Fruit fly (Drosophila melanogaster) whole organism, embryonic: ENCODE data around the gene CG3841.

Source experiments
- Aef1 ChIP-seq: fragments of 200-800 bp; sonication (Bioruptor generic); IDR thresholded peaks from 3 replicates; pipeline ENCODE4 v1.3.6; 2022; ENCODE audit warnings: missing biosample characterization, missing genetic modification characterization
- CG10147 ChIP-seq: fragments of 200-800 bp; sonication (Bioruptor generic); optimal IDR thresholded peaks from 2 replicates; lab custom pipeline; 2019; ENCODE audit warnings: missing biosample characterization, mild to moderate bottlenecking, missing genetic modification characterization, moderate library complexity
- CG10565 ChIP-seq: fragments of 200-800 bp; sonication (Bioruptor generic); optimal IDR thresholded peaks from 3 replicates; lab custom pipeline; 2016; ENCODE audit warnings: missing biosample characterization, mild to moderate bottlenecking, missing genetic modification characterization
- CG10959 ChIP-seq: fragments of 200-800 bp; sonication (Bioruptor generic); IDR thresholded peaks from 2 replicates; pipeline ENCODE4 v1.3.6; 2022; ENCODE audit warnings: missing biosample characterization, missing genetic modification characterization
- CG10979 ChIP-seq: fragments of 200-800 bp; sonication (Bioruptor generic); optimal IDR thresholded peaks from 2 replicates; lab custom pipeline; 2018; ENCODE audit warnings: missing biosample characterization, mild to moderate bottlenecking, missing genetic modification characterization, moderate library complexity
- CG11093 ChIP-seq: fragments of 200-800 bp; sonication (Bioruptor generic); IDR thresholded peaks from 3 replicates; pipeline ENCODE4 v1.3.6; 2022; ENCODE audit warnings: missing biosample characterization, missing genetic modification characterization
- CG12071 ChIP-seq: fragments of 200-800 bp; sonication (Bioruptor generic); optimal IDR thresholded peaks from 3 replicates; lab custom pipeline; 2018; ENCODE audit warnings: missing biosample characterization, mild to moderate bottlenecking, missing genetic modification characterization
- CG12219 ChIP-seq: fragments of 200-800 bp; sonication (Bioruptor generic); optimal IDR thresholded peaks from 3 replicates; lab custom pipeline; 2018; ENCODE audit warnings: missing biosample characterization, mild to moderate bottlenecking, missing genetic modification characterization
- CG13775 ChIP-seq: fragments of 200-800 bp; sonication (Bioruptor generic); optimal IDR thresholded peaks from 3 replicates; lab custom pipeline; 2017; ENCODE audit warnings: missing biosample characterization, mild to moderate bottlenecking, missing genetic modification characterization
- CG16779 ChIP-seq: fragments of 200-800 bp; sonication (Bioruptor generic); IDR thresholded peaks from 2 replicates; pipeline ENCODE4 v1.3.6; 2022; ENCODE audit warnings: missing biosample characterization, missing genetic modification characterization
- CG2199 ChIP-seq: fragments of 200-800 bp; sonication (Bioruptor generic); IDR thresholded peaks from 3 replicates; pipeline ENCODE4 v1.3.6; 2022; ENCODE audit warnings: missing biosample characterization, missing genetic modification characterization
- CG2678 ChIP-seq: fragments of 200-800 bp; sonication (Bioruptor generic); optimal IDR thresholded peaks from 3 replicates; lab custom pipeline; 2019; ENCODE audit warnings: missing biosample characterization, mild to moderate bottlenecking, missing genetic modification characterization, moderate library complexity
- CG3163 ChIP-seq: fragments of 200-800 bp; sonication (Bioruptor generic); optimal IDR thresholded peaks from 3 replicates; lab custom pipeline; 2016; ENCODE audit warnings: missing biosample characterization, missing genetic modification characterization
- CG3281 ChIP-seq: fragments of 200-800 bp; sonication (Bioruptor generic); optimal IDR thresholded peaks from 3 replicates; lab custom pipeline; 2017; ENCODE audit warnings: missing biosample characterization, mild to moderate bottlenecking, missing genetic modification characterization
- CG34376 ChIP-seq: fragments of 200-800 bp; sonication (Bioruptor generic); optimal IDR thresholded peaks from 2 replicates; lab custom pipeline; 2018; ENCODE audit warnings: missing biosample characterization, mild to moderate bottlenecking, missing genetic modification characterization
- CG6254 ChIP-seq: fragments of 200-800 bp; sonication (Bioruptor generic); optimal IDR thresholded peaks from 3 replicates; lab custom pipeline; 2017; ENCODE audit warnings: mild to moderate bottlenecking, missing biosample characterization, missing genetic modification reagents, missing genetic modification characterization
- Fer3 ChIP-seq: fragments of 200-800 bp; sonication (Bioruptor generic); optimal IDR thresholded peaks from 2 replicates; lab custom pipeline; 2018; ENCODE audit warnings: missing biosample characterization, mild to moderate bottlenecking, missing genetic modification characterization, moderate library complexity
- HHEX ChIP-seq: fragments of 200-800 bp; sonication (Bioruptor generic); optimal IDR thresholded peaks from 3 replicates; lab custom pipeline; 2017; ENCODE audit warnings: missing biosample characterization, mild to moderate bottlenecking, missing genetic modification characterization, missing genetic modification reagents
- Jarid2 ChIP-seq: fragments of 200-800 bp; sonication (Bioruptor generic); optimal IDR thresholded peaks from 3 replicates; lab custom pipeline; 2017; ENCODE audit warnings: mild to moderate bottlenecking, missing biosample characterization, missing genetic modification reagents, missing genetic modification characterization
- MTF-1 ChIP-seq: fragments of 200-800 bp; sonication (Bioruptor generic); optimal IDR thresholded peaks from 2 replicates; lab custom pipeline; 2018; ENCODE audit warnings: missing biosample characterization, mild to moderate bottlenecking, missing genetic modification characterization, borderline replicate concordance
- Max ChIP-seq: fragments of 200-800 bp; sonication (Bioruptor generic); optimal IDR thresholded peaks from 2 replicates; lab custom pipeline; 2016; ENCODE audit warnings: missing biosample characterization, mild to moderate bottlenecking, missing genetic modification characterization
- Mes4 ChIP-seq: fragments of 200-800 bp; sonication (Bioruptor generic); optimal IDR thresholded peaks from 2 replicates; lab custom pipeline; 2016; ENCODE audit warnings: missing biosample characterization, missing genetic modification characterization
- Neu2 ChIP-seq: fragments of 200-800 bp; sonication (Bioruptor generic); optimal IDR thresholded peaks from 3 replicates; lab custom pipeline; 2016; ENCODE audit warnings: missing biosample characterization, missing genetic modification characterization, borderline replicate concordance
- Ravus ChIP-seq: fragments of 200-800 bp; sonication (Bioruptor generic); IDR thresholded peaks from 2 replicates; pipeline ENCODE4 v1.3.6; 2022; ENCODE audit warnings: missing biosample characterization, missing genetic modification characterization
- Sox102F ChIP-seq: fragments of 200-800 bp; sonication (Bioruptor generic); optimal IDR thresholded peaks from 2 replicates; lab custom pipeline; 2018; ENCODE audit warnings: missing biosample characterization, mild to moderate bottlenecking, missing genetic modification characterization, moderate library complexity
- Trl ChIP-seq, 3 experiments: fragments of >200 bp in 2 of 3; fragments of 200-800 bp in 1 of 3; sonication (Bioruptor generic) in 1 of 3; optimal IDR thresholded peaks; 2 replicates in 1 of 3; 3 replicates in 2 of 3; lab custom pipeline; 2016 to 2017; ENCODE audit warnings: missing biosample characterization in 1 of 3, missing genetic modification characterization in 1 of 3
- ac ChIP-seq: fragments of 200-800 bp; sonication (Bioruptor generic); optimal IDR thresholded peaks from 3 replicates; lab custom pipeline; 2017; ENCODE audit warnings: missing biosample characterization, mild to moderate bottlenecking, missing genetic modification characterization
- bab2 ChIP-seq: fragments of 200-800 bp; sonication (Bioruptor generic); optimal IDR thresholded peaks from 2 replicates; lab custom pipeline; 2016; ENCODE audit warnings: missing biosample characterization, missing genetic modification characterization
- cad ChIP-seq: fragments of >200 bp; optimal IDR thresholded peaks from 2 replicates; lab custom pipeline; 2017; ENCODE audit warnings: missing biosample characterization, missing genetic modification characterization
- cg ChIP-seq: fragments of 200-800 bp; sonication (Bioruptor generic); optimal IDR thresholded peaks from 3 replicates; lab custom pipeline; 2019; ENCODE audit warnings: missing biosample characterization, mild to moderate bottlenecking, missing genetic modification characterization, moderate library complexity
- chinmo ChIP-seq: fragments of 200-800 bp; sonication (Bioruptor generic); IDR thresholded peaks from 4 replicates; pipeline ENCODE4 v1.3.6; 2022; ENCODE audit warnings: missing biosample characterization, missing genetic modification characterization; ENCODE audit not compliant: partially characterized antibody
- crol ChIP-seq: fragments of 200-800 bp; sonication (Bioruptor generic); IDR thresholded peaks from 2 replicates; pipeline ENCODE4 v1.3.6; 2022; ENCODE audit warnings: missing biosample characterization, missing genetic modification characterization
- danr ChIP-seq: fragments of 200-800 bp; sonication (Bioruptor generic); IDR thresholded peaks from 2 replicates; pipeline ENCODE4 v1.3.6; 2022; ENCODE audit warnings: missing biosample characterization, missing genetic modification characterization
- dysf ChIP-seq: fragments of 200-800 bp; sonication (Bioruptor generic); IDR thresholded peaks from 3 replicates; pipeline ENCODE4 v1.3.6; 2022; ENCODE audit warnings: missing biosample characterization, missing genetic modification characterization
- esg ChIP-seq: fragments of 200-800 bp; sonication (Bioruptor generic); conservative IDR thresholded peaks from 2 replicates; pipeline ENCODE4 v1.3.6; 2022; ENCODE audit warnings: missing biosample characterization, missing genetic modification characterization
- grn ChIP-seq: fragments of 200-800 bp; sonication (Bioruptor generic); optimal IDR thresholded peaks from 3 replicates; lab custom pipeline; 2017; ENCODE audit warnings: missing biosample characterization, missing genetic modification characterization
- gsb ChIP-seq: fragments of 200-800 bp; sonication (Bioruptor generic); IDR thresholded peaks from 2 replicates; pipeline ENCODE4 v1.3.6; 2022; ENCODE audit warnings: missing biosample characterization, missing genetic modification characterization
- hth ChIP-seq: fragments of >200 bp; optimal IDR thresholded peaks from 2 replicates; lab custom pipeline; 2017; ENCODE audit warnings: inconsistent platforms
- jigr1 ChIP-seq: fragments of 200-800 bp; sonication (Bioruptor generic); IDR thresholded peaks from 3 replicates; pipeline ENCODE4 v1.3.6; 2022; ENCODE audit warnings: missing biosample characterization, missing genetic modification characterization
- lilli ChIP-seq: fragments of 200-800 bp; sonication (Bioruptor generic); optimal IDR thresholded peaks from 3 replicates; lab custom pipeline; 2016; ENCODE audit warnings: missing biosample characterization, missing genetic modification characterization
- lov ChIP-seq, 2 experiments: fragments of 200-800 bp in 1 of 2; fragments of >200 bp in 1 of 2; sonication (Bioruptor generic) in 1 of 2; IDR thresholded peaks in 1 of 2; optimal IDR thresholded peaks in 1 of 2; 2 replicates in 1 of 2; 3 replicates in 1 of 2; pipeline versions ENCODE4 v1.3.6 to Lab custom; 2017 to 2022; ENCODE audit warnings: missing biosample characterization in 1 of 2, missing genetic modification characterization in 1 of 2
- nerfin-1 ChIP-seq: fragments of 200-800 bp; sonication (Bioruptor generic); optimal IDR thresholded peaks from 3 replicates; lab custom pipeline; 2019; ENCODE audit warnings: missing biosample characterization, mild to moderate bottlenecking, missing genetic modification characterization, moderate library complexity
- odd ChIP-seq: fragments of 200-800 bp; sonication (Bioruptor generic); optimal IDR thresholded peaks from 2 replicates; lab custom pipeline; 2017; ENCODE audit warnings: missing biosample characterization, mild to moderate bottlenecking, missing genetic modification characterization
- pb ChIP-seq: fragments of 200-800 bp; sonication (Bioruptor generic); optimal IDR thresholded peaks from 3 replicates; lab custom pipeline; 2016; ENCODE audit warnings: missing biosample characterization, missing genetic modification characterization
- pita ChIP-seq: fragments of 200-800 bp; sonication (Bioruptor generic); optimal IDR thresholded peaks from 2 replicates; lab custom pipeline; 2017; ENCODE audit warnings: missing biosample characterization, mild to moderate bottlenecking, missing genetic modification characterization
- pzg ChIP-seq: fragments of 200-800 bp; sonication (Bioruptor generic); optimal IDR thresholded peaks from 3 replicates; lab custom pipeline; 2018; ENCODE audit warnings: missing biosample characterization, mild to moderate bottlenecking, missing genetic modification characterization, moderate library complexity
- ranshi ChIP-seq: fragments of 200-800 bp; sonication (Bioruptor generic); IDR thresholded peaks from 2 replicates; pipeline ENCODE4 v1.3.6; 2022; ENCODE audit warnings: missing biosample characterization, missing genetic modification characterization
- rib ChIP-seq: fragments of 200-800 bp; sonication (Bioruptor generic); IDR thresholded peaks from 2 replicates; pipeline ENCODE4 v1.3.6; 2022; ENCODE audit warnings: missing biosample characterization, missing genetic modification characterization
- slp2 ChIP-seq: fragments of 200-800 bp; sonication (Bioruptor generic); optimal IDR thresholded peaks from 2 replicates; lab custom pipeline; 2016; ENCODE audit warnings: missing biosample characterization, missing genetic modification characterization
- trem ChIP-seq: fragments of 200-800 bp; optimal IDR thresholded peaks from 3 replicates; lab custom pipeline; 2019; ENCODE audit warnings: missing biosample characterization, mild to moderate bottlenecking, missing genetic modification characterization, moderate library complexity

CG3841 gene

dm6 chr2L:9607997-9608563, 18.8 kb downstream of the CG3841 start, which contains the start of gene gcm2 (continued):
- no peak for TF ChIP-seq CG12071
- TF ChIP-seq CG12219 (GFP tag; lab: Kevin White, UChicago), result no peak
- TF ChIP-seq nerfin-1 (tag; lab: Kevin White, UChicago), result peak; percentile 64
- TF ChIP-seq CG10959 (GFP tag; lab: Robert Waterston, UW), result no peak
- no peak for TF ChIP-seq pb (GFP tag; lab: Kevin White, UChicago)
- TF ChIP-seq Ravus (GFP tag; lab: Robert Waterston, UW), result no peak
- TF ChIP-seq cg, result peak; percentile 60
- no peak for TF ChIP-seq CG6254 (GFP tag; lab: Kevin White, UChicago)
- TF ChIP-seq cad (GFP tag; lab: Kevin White, UChicago), result no peak
- TF ChIP-seq trem (tag; lab: Kevin White, UChicago), result no peak
- TF ChIP-seq Jarid2 (GFP tag; lab: Kevin White, UChicago), result peak; percentile 47
- no peak for TF ChIP-seq CG3163
- TF ChIP-seq odd (GFP tag; lab: Kevin White, UChicago), result no peak
- no peak for TF ChIP-seq ranshi (GFP tag; lab: Robert Waterston, UW)
- TF ChIP-seq Max, result no peak
- TF ChIP-seq CG34376 (GFP tag; lab: Kevin White, UChicago), result no peak
- no peak for TF ChIP-seq CG10979
- peak; percentile 12; the same call in 1 of the 2 replicates for TF ChIP-seq crol (GFP tag; lab: Robert Waterston, UW)
- no peak for TF ChIP-seq HHEX (GFP tag; lab: Kevin White, UChicago)
- TF ChIP-seq rib (GFP tag; lab: Robert Waterston, UW), result no peak
- no peak for TF ChIP-seq gsb
- TF ChIP-seq chinmo, result no peak
- no peak for TF ChIP-seq CG2678 (tag; lab: Kevin White, UChicago)
- no peak for TF ChIP-seq Aef1 (GFP tag; lab: Robert Waterston, UW)
- TF ChIP-seq CG2199, result no peak
- no peak for TF ChIP-seq ac (GFP tag; lab: Kevin White, UChicago)
- no peak for TF ChIP-seq dysf
- TF ChIP-seq Neu2, result no peak
- TF ChIP-seq Trl (optimal IDR thresholded peaks at IDR 0.05; lab: Kevin White, UChicago), result peak; percentile 47 to 82
- TF ChIP-seq Trl (GFP tag; optimal IDR thresholded peaks at IDR 0.05; lab: Kevin White, UChicago), result no peak
- no peak for TF ChIP-seq lov (optimal IDR thresholded peaks at IDR 0.05; lab: Kevin White, UChicago)
- TF ChIP-seq lov (GFP tag; IDR thresholded peaks at IDR 0.05; lab: Robert Waterston, UW), result 0 out of 3 replicates have a peak, but pooled peaks have one; percentile 4
- TF ChIP-seq grn (GFP tag; lab: Kevin White, UChicago), result peak; percentile 20
- TF ChIP-seq CG3281, result no peak
- no peak for TF ChIP-seq pzg (GFP tag; lab: Kevin White, UChicago)
- TF ChIP-seq CG10147 (GFP tag; lab: Kevin White, UChicago), result no peak
- TF ChIP-seq CG10565, result no peak
- TF ChIP-seq Fer3 (tag; lab: Kevin White, UChicago), result no peak
- no peak for TF ChIP-seq bab2
- no peak for TF ChIP-seq danr (GFP tag; lab: Robert Waterston, UW)
- TF ChIP-seq Sox102F (GFP tag; lab: Kevin White, UChicago), result no peak
- TF ChIP-seq hth (lab: Kevin White, UChicago), result no peak
- no peak for TF ChIP-seq esg (GFP tag; lab: Robert Waterston, UW)
- TF ChIP-seq slp2 (GFP tag; lab: Kevin White, UChicago), result no peak
- TF ChIP-seq lilli (GFP tag; lab: Kevin White, UChicago), result no peak
- TF ChIP-seq MTF-1 (GFP tag; lab: Kevin White, UChicago), result no peak
- no peak for TF ChIP-seq CG13775 (GFP tag; lab: Kevin White, UChicago)
- TF ChIP-seq jigr1 (GFP tag; lab: Robert Waterston, UW), result no peak
- 0 out of 2 replicates have a peak, but pooled peaks have one; percentile 15 for TF ChIP-seq CG16779
- no peak for TF ChIP-seq CG11093 (GFP tag; lab: Robert Waterston, UW)
- no peak for TF ChIP-seq pita
- no peak for TF ChIP-seq Mes4 (GFP tag; lab: Kevin White, UChicago)
